Worm (Caenorhabditis elegans) whole organism, L1 larva: ENCODE data around the gene ZK829.3.

Experiments used
- C16A3.4 ChIP-seq: fragments of 150-350 bp; optimal IDR thresholded peaks from 2 replicates; lab custom pipeline; 2014; ENCODE audit warnings: missing biosample characterization, missing genetic modification characterization
- blmp-1 ChIP-seq: fragments of 150-350 bp; optimal IDR thresholded peaks from 2 replicates; lab custom pipeline; 2014; ENCODE audit warnings: missing biosample characterization, missing genetic modification characterization
- dsc-1 ChIP-seq: sonication (generic microtip); optimal IDR thresholded peaks from 2 replicates; lab custom pipeline; 2016; ENCODE audit warnings: mild to moderate bottlenecking, missing genetic modification characterization, missing compliant biosample characterization
- elt-3 ChIP-seq, 6 experiments: fragments of 150-350 bp in 1 of 6; sonication (generic microtip); optimal IDR thresholded peaks; 2 replicates each; lab custom pipeline; 2017 to 2018; ENCODE audit warnings: missing biosample characterization in 6 of 6, missing genetic modification characterization in 6 of 6, inconsistent platforms in 1 of 6
- jun-1 ChIP-seq: fragments of 150-350 bp; optimal IDR thresholded peaks from 2 replicates; lab custom pipeline; 2014; ENCODE audit warnings: missing biosample characterization, missing genetic modification reagents, missing genetic modification characterization
- mdl-1 ChIP-seq, 2 experiments: fragments of 150-350 bp; optimal IDR thresholded peaks; 2 replicates each; lab custom pipeline; 2014 to 2017; ENCODE audit warnings: missing biosample characterization in 2 of 2, missing genetic modification characterization in 2 of 2, inconsistent platforms in 1 of 2
- nhr-19 ChIP-seq: fragments of 200-800 bp; sonication (Bioruptor generic); conservative IDR thresholded peaks from 2 replicates; pipeline ENCODE4 v1.3.6; 2022; ENCODE audit warnings: missing genetic modification characterization, missing compliant biosample characterization
- nhr-20 ChIP-seq: sonication (generic microtip); optimal IDR thresholded peaks from 2 replicates; lab custom pipeline; 2016; ENCODE audit warnings: mild to moderate bottlenecking, missing genetic modification characterization, missing compliant biosample characterization
- nhr-47 ChIP-seq: sonication (generic microtip); optimal IDR thresholded peaks from 2 replicates; lab custom pipeline; 2016; ENCODE audit warnings: mild to moderate bottlenecking, missing genetic modification characterization, moderate library complexity, missing compliant biosample characterization
- nhr-71 ChIP-seq: sonication (generic microtip); optimal IDR thresholded peaks from 2 replicates; lab custom pipeline; 2016; ENCODE audit warnings: mild to moderate bottlenecking, missing genetic modification characterization, moderate library complexity, missing compliant biosample characterization
- nhr-77 ChIP-seq: fragments of 150-350 bp; optimal IDR thresholded peaks from 2 replicates; lab custom pipeline; 2014; ENCODE audit warnings: missing biosample characterization, missing genetic modification characterization
- nhr-84 ChIP-seq: sonication (generic microtip); optimal IDR thresholded peaks from 2 replicates; lab custom pipeline; 2017; ENCODE audit warnings: missing biosample characterization, missing genetic modification characterization
- pax-3 ChIP-seq: fragments of 200-800 bp; sonication (Bioruptor generic); optimal IDR thresholded peaks from 2 replicates; lab custom pipeline; 2018; ENCODE audit warnings: mild to moderate bottlenecking, missing genetic modification characterization, moderate library complexity, missing compliant biosample characterization
- snu-23 ChIP-seq: sonication (generic microtip); optimal IDR thresholded peaks from 2 replicates; lab custom pipeline; 2016; ENCODE audit warnings: missing genetic modification characterization, missing compliant biosample characterization
- sox-4 ChIP-seq: sonication (generic microtip); optimal IDR thresholded peaks from 2 replicates; lab custom pipeline; 2016; ENCODE audit warnings: missing genetic modification characterization, missing compliant biosample characterization
- sup-37 ChIP-seq: fragments of 200-800 bp; sonication (Bioruptor generic); optimal IDR thresholded peaks from 2 replicates; lab custom pipeline; 2018; ENCODE audit warnings: mild to moderate bottlenecking, missing genetic modification characterization, missing compliant biosample characterization
- tlp-1 ChIP-seq: fragments of 150-350 bp; optimal IDR thresholded peaks from 2 replicates; lab custom pipeline; 2014; ENCODE audit warnings: missing biosample characterization, missing genetic modification characterization
- unc-130 ChIP-seq: fragments of 150-350 bp; optimal IDR thresholded peaks from 2 replicates; lab custom pipeline; 2017; ENCODE audit warnings: missing biosample characterization, missing genetic modification characterization, inconsistent platforms

The ZK829.3 gene

ce11 chrIV:11893336-11893735 is 52.2 kb downstream of the ZK829.3 start:
- TF ChIP-seq dsc-1 = peak; percentile 90
- peak; percentile 21 for TF ChIP-seq sox-4 (tag; lab: Kevin White, UChicago)
- TF ChIP-seq nhr-19 (GFP tag; lab: Robert Waterston, UW) = no peak
- no peak for TF ChIP-seq unc-130
- TF ChIP-seq nhr-84 = no peak
- peak; percentile 3 for TF ChIP-seq nhr-71 (tag; lab: Kevin White, UChicago)
- no peak for TF ChIP-seq blmp-1
- TF ChIP-seq mdl-1 (tag; optimal IDR thresholded peaks at IDR 0.05; lab: Kevin White, UChicago) = no peak
- no peak for TF ChIP-seq jun-1 (tag; lab: Kevin White, UChicago)
- no peak for TF ChIP-seq C16A3.4 (tag; lab: Kevin White, UChicago)
- TF ChIP-seq nhr-20 = no peak
- no peak for TF ChIP-seq elt-3 (tag; optimal IDR thresholded peaks at IDR 0.05; lab: Kevin White, UChicago)
- no peak for TF ChIP-seq sup-37 (GFP tag; lab: Kevin White, UChicago)
- TF ChIP-seq pax-3 (tag; lab: Kevin White, UChicago) = peak; percentile 6
- no peak for TF ChIP-seq nhr-77 (tag; lab: Kevin White, UChicago)
- peak; percentile 18 for TF ChIP-seq nhr-47 (tag; lab: Kevin White, UChicago)
- no peak for TF ChIP-seq snu-23 (GFP tag; lab: Kevin White, UChicago)
- no peak for TF ChIP-seq tlp-1 (tag; lab: Kevin White, UChicago)
- TF ChIP-seq, all 84 proteins: peak for 5
